Fruit fly (Drosophila melanogaster): ENCODE results near the gene msl-2.

The msl-2 gene

DNA sequence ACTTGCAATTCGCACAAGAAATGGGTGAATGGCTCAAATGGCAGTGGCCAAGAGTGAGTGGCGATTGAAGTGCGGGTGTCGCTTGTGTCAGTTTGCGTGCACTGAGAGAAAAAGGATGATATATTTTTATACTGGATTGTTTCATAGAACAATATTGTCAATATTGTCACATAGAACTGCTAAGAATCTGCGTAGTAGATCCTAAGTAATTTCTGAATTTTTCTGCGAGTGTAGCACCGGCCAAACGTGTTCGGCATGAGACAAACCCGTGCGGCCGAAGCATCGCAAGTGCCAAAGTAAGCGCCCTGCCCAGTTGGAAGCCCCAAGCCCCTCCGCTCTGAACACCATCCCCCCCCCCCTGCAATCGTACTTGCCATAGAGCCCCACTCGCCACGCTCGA, 25.6 kb downstream of the msl-2 start (continued):
- no peak for TF ChIP-seq B-H2 (GFP tag; optimal IDR thresholded peaks at IDR 0.05)
- no peak for TF ChIP-seq C15 (GFP tag; IDR thresholded peaks at IDR 0.05)
- TF ChIP-seq Aef1 (GFP tag; IDR thresholded peaks at IDR 0.05): peak; percentile 44
- TF ChIP-seq Sry-β (GFP tag; optimal IDR thresholded peaks at IDR 0.05): no peak
- no peak for TF ChIP-seq Bdp1 (GFP tag; optimal IDR thresholded peaks at IDR 0.05)
- TF ChIP-seq CG2875 (GFP tag; optimal IDR thresholded peaks at IDR 0.05): peak; percentile 54
- peak; percentile 37 for TF ChIP-seq CG8281 (tag; optimal IDR thresholded peaks at IDR 0.05)
- TF ChIP-seq Spps (tag; optimal IDR thresholded peaks at IDR 0.05): peak; percentile 21
- TF ChIP-seq CG10565 (GFP tag; optimal IDR thresholded peaks at IDR 0.05): no peak
- TF ChIP-seq YL-1 (GFP tag; optimal IDR thresholded peaks at IDR 0.05): no peak
- peak; percentile 93 for TF ChIP-seq cwo (GFP tag; optimal IDR thresholded peaks at IDR 0.05)
- no peak for TF ChIP-seq CG14860 (GFP tag; IDR thresholded peaks at IDR 0.05; ENCODE audit: partially characterized antibody)
- TF ChIP-seq CG15601 (tag; optimal IDR thresholded peaks at IDR 0.05): no peak
- peak; percentile 68 for TF ChIP-seq CG14014 (GFP tag; IDR thresholded peaks at IDR 0.05)
- peak; percentile 44 for TF ChIP-seq CG1602 (GFP tag; optimal IDR thresholded peaks at IDR 0.05)
- peak; percentile 22 for TF ChIP-seq CG8388 (GFP tag; optimal IDR thresholded peaks at IDR 0.05)
- peak; percentile 61; the same call in 1 of the 3 replicates for TF ChIP-seq CG7357 (GFP tag; IDR thresholded peaks at IDR 0.05)
- TF ChIP-seq CG6272 (GFP tag; IDR thresholded peaks at IDR 0.05): no peak
- no peak for TF ChIP-seq CG12219 (GFP tag; optimal IDR thresholded peaks at IDR 0.05)
- TF ChIP-seq lmd (GFP tag; IDR thresholded peaks at IDR 0.05): peak; percentile 82
- no peak for TF ChIP-seq Dref (GFP tag; IDR thresholded peaks at IDR 0.05)
- TF ChIP-seq fd3F (GFP tag; optimal IDR thresholded peaks at IDR 0.05): no peak
- TF ChIP-seq CG4730 (GFP tag; IDR thresholded peaks at IDR 0.05): peak; percentile 74
- TF ChIP-seq exex (tag; optimal IDR thresholded peaks at IDR 0.05): no peak
- TF ChIP-seq CG18011 (GFP tag; optimal IDR thresholded peaks at IDR 0.05): peak; percentile 15
- TF ChIP-seq CTCF (GFP tag; optimal IDR thresholded peaks at IDR 0.05): peak; percentile 8
- TF ChIP-seq Ptx1 (GFP tag; IDR thresholded peaks at IDR 0.05): peak; percentile 82
- peak; percentile 65; the same call in 1 of the 2 replicates for TF ChIP-seq danr (GFP tag; IDR thresholded peaks at IDR 0.05)
- TF ChIP-seq CG17802 (tag; optimal IDR thresholded peaks at IDR 0.05): peak; percentile 33
- no peak for TF ChIP-seq vnd (GFP tag; IDR thresholded peaks at IDR 0.05; ENCODE audit: partially characterized antibody)
- peak; percentile 55 for TF ChIP-seq CG2120 (GFP tag; optimal IDR thresholded peaks at IDR 0.05)
- TF ChIP-seq HmgD (GFP tag; optimal IDR thresholded peaks at IDR 0.05): no peak
- TF ChIP-seq CG10209 (GFP tag; optimal IDR thresholded peaks at IDR 0.05): peak; percentile 72
- peak; percentile 49 for TF ChIP-seq E2f2 (GFP tag; IDR thresholded peaks at IDR 0.05)
- no peak for TF ChIP-seq cg (GFP tag; optimal IDR thresholded peaks at IDR 0.05)
- TF ChIP-seq CG4820 (GFP tag; optimal IDR thresholded peaks at IDR 0.05): peak; percentile 52
- peak; percentile 52 for TF ChIP-seq BtbVII (GFP tag; optimal IDR thresholded peaks at IDR 0.05)
- TF ChIP-seq HLH54F (GFP tag; optimal IDR thresholded peaks at IDR 0.05): no peak
- TF ChIP-seq CG1529 (GFP tag; optimal IDR thresholded peaks at IDR 0.05): peak; percentile 59
- peak; percentile 29 for TF ChIP-seq NfI (GFP tag; optimal IDR thresholded peaks at IDR 0.05)
- no peak for TF ChIP-seq Adf1 (GFP tag; IDR thresholded peaks at IDR 0.05)
- TF ChIP-seq tx (GFP tag; optimal IDR thresholded peaks at IDR 0.05): no peak
- TF ChIP-seq CG7745 (tag; optimal IDR thresholded peaks at IDR 0.05): no peak
- no peak for TF ChIP-seq Trl (optimal IDR thresholded peaks at IDR 0.05)
- no peak for TF ChIP-seq Trl (GFP tag; optimal IDR thresholded peaks at IDR 0.05)
- peak; percentile 39 for TF ChIP-seq CG10267 (tag; optimal IDR thresholded peaks at IDR 0.05)
- TF ChIP-seq da (GFP tag; optimal IDR thresholded peaks at IDR 0.05): no peak
- peak; percentile 25 for TF ChIP-seq CG9876 (GFP tag; optimal IDR thresholded peaks at IDR 0.05)
- no peak for TF ChIP-seq Deaf1 (tag; optimal IDR thresholded peaks at IDR 0.05)
- peak; percentile 37 for TF ChIP-seq Xbp1 (GFP tag; optimal IDR thresholded peaks at IDR 0.05)
- TF ChIP-seq Ets65A (GFP tag): peak; percentile 76
- TF ChIP-seq CG6813 (GFP tag; optimal IDR thresholded peaks at IDR 0.05): peak; percentile 61
